Fruit fly (Drosophila melanogaster): ENCODE data around the gene Gr64b.

The Gr64b gene

DNA sequence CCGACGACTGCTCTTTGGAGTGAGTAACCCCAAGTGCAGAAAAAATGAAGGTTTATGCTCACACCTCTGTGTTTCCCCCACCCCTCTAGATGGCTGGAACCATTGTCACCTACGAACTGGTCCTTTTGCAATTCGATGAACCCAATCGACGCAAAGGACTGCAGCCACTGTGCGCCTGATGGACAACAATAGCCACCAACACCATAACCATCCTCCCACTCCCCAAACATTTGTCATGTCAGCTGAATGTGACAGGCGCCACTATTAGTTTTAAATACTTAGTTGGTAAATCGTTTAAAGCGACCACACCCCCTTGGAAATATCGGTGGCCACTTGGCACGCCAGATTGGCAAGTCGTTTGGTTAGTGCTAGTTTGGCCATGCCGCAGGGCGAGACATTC lies at the start of gene Gr64b, which contains the start of gene Gr64c:
Gr64b (plus strand) TSS at position 301 of the 400 bp plus-strand sequence.
Gr64c (plus strand) TSS at position 301 of the 400 bp plus-strand sequence.
- TF ChIP-seq ss (GFP tag; optimal IDR thresholded peaks at IDR 0.05) (no peak), lz (GFP tag; optimal IDR thresholded peaks at IDR 0.05) (no peak), Sox15 (GFP tag; optimal IDR thresholded peaks at IDR 0.05) (no peak), CG6792 (GFP tag; optimal IDR thresholded peaks at IDR 0.05) (no peak), Eip78C (GFP tag) (no peak), CG8319 (GFP tag; optimal IDR thresholded peaks at IDR 0.05) (no peak), CG31627 (GFP tag; optimal IDR thresholded peaks at IDR 0.05) (no peak), CG6163 (GFP tag; IDR thresholded peaks at IDR 0.05) (no peak), cyc (GFP tag; optimal IDR thresholded peaks at IDR 0.05) (no peak), CG32006 (GFP tag; optimal IDR thresholded peaks at IDR 0.05) (no peak), fd59A (GFP tag; optimal IDR thresholded peaks at IDR 0.05) (no peak), net (GFP tag; optimal IDR thresholded peaks at IDR 0.05) (no peak), esn (GFP tag; optimal IDR thresholded peaks at IDR 0.05) (no peak), Sox102F (GFP tag; optimal IDR thresholded peaks at IDR 0.05) (no peak), CG10669 (GFP tag; optimal IDR thresholded peaks at IDR 0.05) (no peak)

DNA sequence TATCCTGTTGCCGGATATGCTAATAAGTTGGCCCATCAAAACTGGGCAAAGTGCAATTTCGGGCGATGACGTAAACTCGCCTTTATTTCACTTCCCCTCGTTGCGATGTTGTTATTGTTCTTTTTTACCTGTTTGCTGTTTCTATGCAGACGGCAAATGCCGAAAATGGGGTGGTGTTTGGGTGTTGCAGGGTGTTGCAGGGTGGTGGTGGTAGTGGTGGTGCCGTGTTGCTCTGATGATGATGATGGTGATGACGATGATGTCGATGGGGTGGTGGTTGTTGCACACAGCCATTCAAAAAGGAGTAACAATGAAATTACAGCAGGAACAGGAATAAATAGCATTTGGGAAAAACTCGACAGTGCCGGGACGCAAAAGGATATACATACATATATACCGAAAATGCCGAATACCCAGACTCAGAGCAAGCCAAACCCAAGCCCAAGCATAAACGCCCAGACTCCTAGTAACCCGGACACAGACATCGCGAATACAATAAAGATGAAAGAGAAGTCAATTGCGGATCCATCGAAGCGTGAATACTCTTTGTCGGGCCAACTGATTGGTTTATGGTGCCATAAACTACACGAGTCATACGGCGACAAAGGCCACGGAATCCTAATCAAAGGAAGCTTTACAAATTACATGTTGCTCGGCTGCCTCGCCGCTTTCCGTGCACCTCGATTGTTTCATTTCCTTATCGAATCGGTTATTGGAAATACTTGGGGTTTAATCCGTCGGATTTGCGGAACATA lies 49.5 kb upstream of the Gr64b start:
- TF ChIP-seq CG11762 (GFP tag; optimal IDR thresholded peaks at IDR 0.05; ENCODE audit: insufficient read depth): no peak
- TF ChIP-seq CG6276 (GFP tag; optimal IDR thresholded peaks at IDR 0.05): no peak
- no peak for TF ChIP-seq CG6163 (GFP tag; IDR thresholded peaks at IDR 0.05)
- no peak for TF ChIP-seq Eip93F (GFP tag; optimal IDR thresholded peaks at IDR 0.05)
- TF ChIP-seq Met (GFP tag; optimal IDR thresholded peaks at IDR 0.05): no peak
- no peak for TF ChIP-seq dsx (GFP tag; optimal IDR thresholded peaks at IDR 0.05; ENCODE audit: poor library complexity, severe bottlenecking)
- TF ChIP-seq CG8632 (GFP tag; optimal IDR thresholded peaks at IDR 0.05): no peak
- no peak for TF ChIP-seq net (GFP tag; optimal IDR thresholded peaks at IDR 0.05)
- TF ChIP-seq Sox14 (GFP tag; optimal IDR thresholded peaks at IDR 0.05): no peak
- TF ChIP-seq svp (GFP tag): no peak
- no peak for TF ChIP-seq Sox15 (GFP tag; optimal IDR thresholded peaks at IDR 0.05)
- TF ChIP-seq CG16779 (tag; optimal IDR thresholded peaks at IDR 0.05): no peak
- no peak for TF ChIP-seq eg (GFP tag; IDR thresholded peaks at IDR 0.05)
- TF ChIP-seq CG8319 (GFP tag; optimal IDR thresholded peaks at IDR 0.05): no peak

DNA sequence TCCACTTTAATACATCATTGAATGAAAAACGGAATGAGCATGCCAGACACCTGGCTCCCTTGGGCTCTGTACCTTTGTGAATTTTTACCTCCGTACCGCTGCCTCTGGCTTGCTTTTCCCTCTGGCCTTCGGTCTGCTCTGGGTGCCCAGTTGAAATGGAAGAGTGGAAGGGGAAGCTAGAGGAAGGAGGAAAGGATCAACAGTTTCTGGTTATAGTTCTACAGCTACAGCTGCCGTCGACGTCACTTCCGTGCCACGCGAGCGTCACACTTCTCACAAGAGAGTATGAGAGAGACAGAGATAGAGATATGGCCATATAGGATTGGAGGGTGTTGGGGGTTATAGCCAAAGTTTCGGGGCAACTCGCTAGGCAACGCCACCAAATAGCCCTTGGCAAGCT lies 48.4 kb upstream of the Gr64b start:
- TF ChIP-seq CG1621 (tag; optimal IDR thresholded peaks at IDR 0.05) (no peak), Ets96B (tag; optimal IDR thresholded peaks at IDR 0.05) (no peak)

DNA sequence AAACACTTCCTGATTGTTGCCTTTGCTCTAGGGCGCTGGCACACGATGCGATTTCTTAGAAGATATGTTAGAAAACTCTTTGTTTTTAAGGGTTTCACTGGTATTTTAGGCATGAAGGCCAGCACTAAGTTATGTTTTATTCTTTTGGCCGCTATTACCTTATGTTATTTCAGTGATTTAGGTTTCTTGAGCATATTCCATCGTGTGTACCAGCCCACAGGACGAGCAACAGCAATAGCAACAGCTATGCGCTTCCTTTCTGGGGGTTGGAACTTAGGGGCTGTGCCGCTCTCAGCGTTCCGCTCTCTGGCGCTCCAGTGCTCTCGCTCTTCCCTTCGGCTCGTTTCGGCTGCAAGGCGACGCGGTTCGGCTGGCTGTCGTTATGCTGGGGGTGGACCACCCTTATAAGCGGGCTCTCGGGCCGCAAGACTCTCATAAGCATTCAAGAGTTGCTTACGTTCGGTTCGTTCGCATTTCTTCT lies 44.9 kb upstream of the Gr64b start, which contains the start of gene scrt:
scrt (plus strand) TSS at position 431 of the 481 bp plus-strand sequence.
- TF ChIP-seq CG6163 (GFP tag; IDR thresholded peaks at IDR 0.05) (0 out of 3 replicates have a peak, but pooled peaks have one; percentile 15), svp (GFP tag) (peak; percentile 57), fd59A (GFP tag; optimal IDR thresholded peaks at IDR 0.05) (no peak)

DNA sequence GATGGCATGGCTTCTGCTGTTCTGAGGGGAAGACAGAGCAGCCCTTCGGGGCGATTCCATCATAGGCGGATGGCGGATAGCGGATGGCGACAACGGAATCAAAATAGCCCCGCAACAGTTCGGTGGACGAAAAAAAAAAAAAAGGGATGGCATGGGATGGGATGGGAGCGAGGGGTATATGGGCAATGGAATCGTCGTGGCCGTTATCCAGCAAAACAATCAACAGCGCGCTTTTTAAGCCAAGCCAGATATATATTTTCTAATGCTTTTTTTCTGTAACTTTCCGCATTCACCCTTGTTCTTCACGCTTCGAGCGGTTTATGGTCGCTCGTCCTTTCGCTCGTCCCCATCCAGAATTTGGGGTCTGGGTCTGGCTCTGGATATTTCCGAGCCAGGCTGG lies 32.9 kb upstream of the Gr64b start:
- TF ChIP-seq CG8632 (GFP tag; optimal IDR thresholded peaks at IDR 0.05) (no peak), net (GFP tag; optimal IDR thresholded peaks at IDR 0.05) (no peak), CG6854 (GFP tag; optimal IDR thresholded peaks at IDR 0.05) (no peak)

DNA sequence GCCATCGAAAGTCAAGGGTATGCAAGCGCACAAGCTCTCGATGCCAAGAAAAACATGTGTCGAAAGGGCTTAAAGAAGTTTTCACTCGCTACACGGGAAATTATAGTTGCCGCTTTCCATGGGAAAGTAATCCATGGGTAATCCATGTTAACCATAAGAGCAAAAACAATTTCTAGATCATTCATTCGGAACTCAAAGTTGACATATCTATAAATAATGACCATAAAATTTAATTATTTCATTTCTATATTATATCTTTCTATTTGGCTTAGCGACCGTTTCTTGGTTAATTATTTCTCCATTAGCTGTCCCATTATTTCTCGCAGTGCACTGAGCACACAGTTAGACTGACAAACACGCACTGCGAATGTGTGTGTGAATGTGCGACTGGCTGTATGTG lies 27.7 kb upstream of the Gr64b start:
- no peak for TF ChIP-seq fd85E (GFP tag; optimal IDR thresholded peaks at IDR 0.05)
- TF ChIP-seq acj6 (GFP tag; optimal IDR thresholded peaks at IDR 0.05): peak; percentile 48
- TF ChIP-seq achi (GFP tag; optimal IDR thresholded peaks at IDR 0.05): peak; percentile 16
- TF ChIP-seq CG4318 (GFP tag; optimal IDR thresholded peaks at IDR 0.05): peak; percentile 1
- peak; percentile 27 for TF ChIP-seq OdsH (GFP tag; optimal IDR thresholded peaks at IDR 0.05)
- no peak for TF ChIP-seq CG31627 (GFP tag; optimal IDR thresholded peaks at IDR 0.05)
- no peak for TF ChIP-seq topi (GFP tag; optimal IDR thresholded peaks at IDR 0.05)
- TF ChIP-seq ss (GFP tag; optimal IDR thresholded peaks at IDR 0.05): peak in 1 of 2 experiments; percentile 56
- no peak for TF ChIP-seq CG3919 (GFP tag; optimal IDR thresholded peaks at IDR 0.05)
- TF ChIP-seq pdm3 (GFP tag; optimal IDR thresholded peaks at IDR 0.05): peak; percentile 22
- TF ChIP-seq CG10631 (GFP tag; optimal IDR thresholded peaks at IDR 0.05): peak; percentile 16
- TF ChIP-seq fd59A (GFP tag; optimal IDR thresholded peaks at IDR 0.05): peak; percentile 39
- TF ChIP-seq CG34406 (GFP tag; optimal IDR thresholded peaks at IDR 0.05): peak; percentile 21
- TF ChIP-seq Hr4 (GFP tag; optimal IDR thresholded peaks at IDR 0.05): peak; percentile 4
- TF ChIP-seq CG32006 (GFP tag; optimal IDR thresholded peaks at IDR 0.05): peak; percentile 56
- peak; percentile 9 for TF ChIP-seq CG8632 (GFP tag; optimal IDR thresholded peaks at IDR 0.05)
- no peak for TF ChIP-seq CG11902 (GFP tag; optimal IDR thresholded peaks at IDR 0.05)
- TF ChIP-seq dsx (GFP tag; optimal IDR thresholded peaks at IDR 0.05; ENCODE audit: poor library complexity, severe bottlenecking): no peak
- TF ChIP-seq svp (GFP tag): peak; percentile 53

Measured in whole organism, prepupa.